Worm (Caenorhabditis elegans): Measurements from ENCODE around the gene F58B4.2.

DNA sequence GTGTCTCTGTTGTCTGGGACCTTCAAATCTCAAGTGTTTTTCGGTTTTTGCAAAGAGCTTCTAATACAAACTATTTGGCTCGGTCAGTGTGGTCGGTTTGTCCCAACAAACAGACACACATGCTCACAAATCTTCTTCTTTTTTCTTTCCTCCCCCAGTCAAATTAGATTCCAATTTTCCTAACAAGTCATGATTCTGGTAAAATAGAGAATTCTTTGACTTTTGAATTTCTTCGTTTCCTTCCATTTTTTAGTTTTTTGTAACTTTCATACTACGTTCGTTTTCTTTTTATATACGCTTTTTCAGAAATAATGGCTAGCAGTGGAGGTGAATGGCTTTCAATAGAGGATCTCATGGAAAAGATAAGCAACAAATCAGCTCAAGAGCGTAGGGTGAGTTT is 14.5 kb downstream of the F58B4.2 start, which contains the start of gene F32D8.15:
- TF ChIP-seq Y79H2A.3 (GFP tag; conservative IDR thresholded peaks at IDR 0.05) (no peak), die-1 (tag; optimal IDR thresholded peaks at IDR 0.05) (no peak), snpc-1.1 (tag; optimal IDR thresholded peaks at IDR 0.05; ENCODE audit: insufficient read depth) (no peak), ets-4 (GFP tag; optimal IDR thresholded peaks at IDR 0.05) (no peak), ceh-27 (GFP tag; optimal IDR thresholded peaks at IDR 0.05) (no peak), efl-1 (GFP tag; optimal IDR thresholded peaks at IDR 0.05) (no peak)
